Fruit fly (Drosophila melanogaster) whole organism, wandering third instar larva: ENCODE measurements around the gene Tsp33B.

ENCODE experiments used
- Abd-B ChIP-seq: fragments of >200 bp; optimal IDR thresholded peaks from 2 replicates; lab custom pipeline; 2017; ENCODE audit warnings: missing biosample characterization, missing genetic modification characterization
- HLH106 ChIP-seq: fragments of 200-800 bp; optimal IDR thresholded peaks from 3 replicates; lab custom pipeline; 2019; ENCODE audit warnings: missing biosample characterization, mild to moderate bottlenecking, missing genetic modification characterization, moderate library complexity
- Hr83 ChIP-seq: fragments of 200-300 bp; sonication (Bioruptor generic); optimal IDR thresholded peaks from 2 replicates; lab custom pipeline; 2016; ENCODE audit warnings: missing biosample characterization, mild to moderate bottlenecking, missing genetic modification characterization, moderate library complexity; ENCODE audit not compliant: poor library complexity, severe bottlenecking
- foxo ChIP-seq, 2 experiments: fragments of 200-800 bp; sonication (Bioruptor generic); optimal IDR thresholded peaks; 2 replicates in 1 of 2; 3 replicates in 1 of 2; lab custom pipeline; 2016 to 2017; ENCODE audit warnings: missing biosample characterization in 2 of 2, missing genetic modification characterization in 2 of 2
- fru ChIP-seq: fragments of 200-800 bp; sonication (Bioruptor generic); optimal IDR thresholded peaks from 3 replicates; lab custom pipeline; 2016; ENCODE audit warnings: missing biosample characterization, mild to moderate bottlenecking, missing genetic modification characterization
- psq ChIP-seq: fragments of 200-800 bp; sonication (Bioruptor generic); optimal IDR thresholded peaks from 3 replicates; lab custom pipeline; 2017; ENCODE audit warnings: missing biosample characterization, mild to moderate bottlenecking, missing genetic modification characterization, moderate library complexity
- sage ChIP-seq: fragments of 200-800 bp; sonication (Bioruptor generic); optimal IDR thresholded peaks from 2 replicates; lab custom pipeline; 2016; ENCODE audit warnings: missing biosample characterization, mild to moderate bottlenecking, missing genetic modification characterization
- woc ChIP-seq: sonication (Bioruptor generic); optimal IDR thresholded peaks from 2 replicates; lab custom pipeline; 2016; ENCODE audit warnings: missing biosample characterization, mild to moderate bottlenecking, missing genetic modification characterization

DNA sequence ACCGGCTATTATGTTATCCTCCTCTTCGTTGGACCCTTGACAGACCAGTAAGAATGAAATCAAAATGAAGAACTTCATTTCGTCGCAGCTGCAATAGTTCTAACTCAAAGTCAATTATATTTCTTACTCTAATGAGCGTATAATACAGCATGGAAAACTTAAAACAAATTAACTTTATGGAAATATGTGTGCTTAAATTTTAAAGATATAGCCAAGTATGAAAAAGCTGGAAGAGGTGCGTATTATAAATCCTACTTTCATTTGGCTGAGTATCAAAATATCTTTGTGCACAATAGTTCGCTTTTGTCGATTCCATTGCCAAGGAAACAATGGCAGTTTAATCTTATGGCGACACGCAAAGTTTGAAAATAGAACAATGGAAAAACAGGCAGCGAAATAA is 37.8 kb downstream of the Tsp33B start, which contains the start of gene Sfp33A1:
- no peak for TF ChIP-seq fru (GFP tag; lab: Kevin White, UChicago)
- no peak for TF ChIP-seq psq (GFP tag; lab: Kevin White, UChicago)
- no peak for TF ChIP-seq foxo (GFP tag; optimal IDR thresholded peaks at IDR 0.05; lab: Kevin White, UChicago)
- no peak for TF ChIP-seq HLH106 (tag; lab: Kevin White, UChicago)
- no peak for TF ChIP-seq woc (GFP tag; lab: Kevin White, UChicago)
- no peak for TF ChIP-seq Abd-B (GFP tag; lab: Kevin White, UChicago)
- no peak for TF ChIP-seq sage (GFP tag; lab: Kevin White, UChicago)
- no peak for TF ChIP-seq Hr83 (GFP tag; lab: Kevin White, UChicago)
